Fruit fly (Drosophila melanogaster) whole organism, embryonic: ENCODE data around the gene nonC.

Experiments used
- Antp ChIP-seq: fragments of 200-800 bp; sonication (Bioruptor generic); optimal IDR thresholded peaks from 3 replicates; lab custom pipeline; 2016; ENCODE audit warnings: missing biosample characterization, missing genetic modification characterization
- Atf3 ChIP-seq: fragments of 200-800 bp; sonication (Bioruptor generic); optimal IDR thresholded peaks from 3 replicates; lab custom pipeline; 2016; ENCODE audit warnings: missing biosample characterization, missing genetic modification characterization
- B-H2 ChIP-seq: fragments of 200-800 bp; sonication (Bioruptor generic); optimal IDR thresholded peaks from 2 replicates; lab custom pipeline; 2018; ENCODE audit warnings: missing biosample characterization, mild to moderate bottlenecking, missing genetic modification characterization
- CG10147 ChIP-seq: fragments of 200-800 bp; sonication (Bioruptor generic); optimal IDR thresholded peaks from 2 replicates; lab custom pipeline; 2019; ENCODE audit warnings: missing biosample characterization, mild to moderate bottlenecking, missing genetic modification characterization, moderate library complexity
- CG10274 ChIP-seq: fragments of 200-800 bp; sonication (Bioruptor generic); optimal IDR thresholded peaks from 3 replicates; lab custom pipeline; 2017; ENCODE audit warnings: missing biosample characterization, mild to moderate bottlenecking, missing genetic modification characterization
- CG11504 ChIP-seq: fragments of 200-800 bp; sonication (Bioruptor generic); optimal IDR thresholded peaks from 3 replicates; lab custom pipeline; 2019; ENCODE audit warnings: missing biosample characterization, mild to moderate bottlenecking, missing genetic modification characterization, moderate library complexity
- CG11560 ChIP-seq: fragments of 200-800 bp; sonication (Bioruptor generic); IDR thresholded peaks from 3 replicates; pipeline ENCODE4 v1.3.6; 2022; ENCODE audit warnings: missing biosample characterization, missing genetic modification characterization
- CG12769 ChIP-seq: fragments of 200-800 bp; sonication (Bioruptor generic); optimal IDR thresholded peaks from 2 replicates; lab custom pipeline; 2019; ENCODE audit warnings: missing biosample characterization, mild to moderate bottlenecking, missing genetic modification characterization, moderate library complexity
- CG13624 ChIP-seq: fragments of 200-800 bp; sonication (Bioruptor generic); optimal IDR thresholded peaks from 2 replicates; lab custom pipeline; 2016; ENCODE audit warnings: missing biosample characterization, missing genetic modification characterization
- CG15269 ChIP-seq: fragments of 200-800 bp; sonication (Bioruptor generic); optimal IDR thresholded peaks from 2 replicates; lab custom pipeline; 2018; ENCODE audit warnings: missing biosample characterization, mild to moderate bottlenecking, missing genetic modification characterization, moderate library complexity
- CG15479 ChIP-seq: fragments of 200-800 bp; sonication (Bioruptor generic); optimal IDR thresholded peaks from 3 replicates; lab custom pipeline; 2019; ENCODE audit warnings: missing biosample characterization, mild to moderate bottlenecking, missing genetic modification characterization, moderate library complexity
- CG17829 ChIP-seq: fragments of 200-800 bp; optimal IDR thresholded peaks from 2 replicates; lab custom pipeline; 2019; ENCODE audit warnings: missing biosample characterization, mild to moderate bottlenecking, missing genetic modification characterization, moderate library complexity
- CG18011 ChIP-seq: fragments of 200-800 bp; sonication (Bioruptor generic); optimal IDR thresholded peaks from 2 replicates; lab custom pipeline; 2017; ENCODE audit warnings: missing biosample characterization, missing genetic modification characterization, mild to moderate bottlenecking, moderate library complexity, missing genotype
- CG2129 ChIP-seq: fragments of 200-800 bp; sonication (Bioruptor generic); IDR thresholded peaks from 2 replicates; pipeline ENCODE4 v1.3.6; 2022; ENCODE audit warnings: missing biosample characterization, missing genetic modification characterization; ENCODE audit not compliant: partially characterized antibody
- CG2875 ChIP-seq: fragments of 200-800 bp; sonication (Bioruptor generic); optimal IDR thresholded peaks from 2 replicates; lab custom pipeline; 2017; ENCODE audit warnings: missing biosample characterization, mild to moderate bottlenecking, missing genetic modification characterization, missing genetic modification reagents
- CG3838 ChIP-seq: fragments of 200-800 bp; sonication (Bioruptor generic); optimal IDR thresholded peaks from 3 replicates; lab custom pipeline; 2016; ENCODE audit warnings: missing biosample characterization, missing genetic modification characterization
- CG3995 ChIP-seq: fragments of 200-800 bp; sonication (Bioruptor generic); optimal IDR thresholded peaks from 3 replicates; lab custom pipeline; 2016; ENCODE audit warnings: missing biosample characterization, missing genetic modification characterization
- CG4282 ChIP-seq: fragments of 200-800 bp; sonication (Bioruptor generic); optimal IDR thresholded peaks from 2 replicates; lab custom pipeline; 2016; ENCODE audit warnings: missing biosample characterization, missing genetic modification characterization
- CG4360 ChIP-seq: fragments of 200-800 bp; sonication (Bioruptor generic); IDR thresholded peaks from 2 replicates; pipeline ENCODE4 v1.3.6; 2022; ENCODE audit warnings: missing biosample characterization, missing genetic modification characterization
- CG43689 ChIP-seq: fragments of 200-800 bp; sonication (Bioruptor generic); IDR thresholded peaks from 2 replicates; pipeline ENCODE4 v1.3.6; 2022; ENCODE audit warnings: missing biosample characterization, missing genetic modification characterization
- CG4820 ChIP-seq: fragments of 200-800 bp; sonication (Bioruptor generic); optimal IDR thresholded peaks from 3 replicates; lab custom pipeline; 2016; ENCODE audit warnings: missing biosample characterization, missing genetic modification characterization
- CG4854 ChIP-seq: fragments of 200-800 bp; sonication (Bioruptor generic); optimal IDR thresholded peaks from 2 replicates; lab custom pipeline; 2016; ENCODE audit warnings: missing biosample characterization, missing genetic modification characterization, inconsistent platforms
- CG7987 ChIP-seq: fragments of 200-800 bp; sonication (Bioruptor generic); optimal IDR thresholded peaks from 2 replicates; lab custom pipeline; 2018; ENCODE audit warnings: missing biosample characterization, mild to moderate bottlenecking, missing genetic modification characterization, moderate library complexity
- Doc2 ChIP-seq: fragments of 200-800 bp; sonication (Bioruptor generic); IDR thresholded peaks from 2 replicates; pipeline ENCODE4 v1.3.6; 2022; ENCODE audit warnings: missing biosample characterization, missing genetic modification characterization
- Fer1 ChIP-seq: fragments of 200-800 bp; sonication (Bioruptor generic); optimal IDR thresholded peaks from 2 replicates; lab custom pipeline; 2017; ENCODE audit warnings: missing biosample characterization, mild to moderate bottlenecking, missing genetic modification characterization
- Fer2 ChIP-seq: fragments of 200-800 bp; sonication (Bioruptor generic); optimal IDR thresholded peaks from 2 replicates; lab custom pipeline; 2018; ENCODE audit warnings: missing biosample characterization, mild to moderate bottlenecking, missing genetic modification characterization, moderate library complexity
- GATAe ChIP-seq: fragments of 200-800 bp; sonication (Bioruptor generic); conservative IDR thresholded peaks from 2 replicates; pipeline ENCODE4 v1.3.6; 2022; ENCODE audit warnings: missing biosample characterization, missing genetic modification characterization
- HmgZ ChIP-seq: fragments of 200-800 bp; sonication (Bioruptor generic); optimal IDR thresholded peaks from 2 replicates; lab custom pipeline; 2018; ENCODE audit warnings: missing biosample characterization, mild to moderate bottlenecking, missing genetic modification characterization
- Lhr ChIP-seq: fragments of 200-800 bp; sonication (Bioruptor generic); optimal IDR thresholded peaks from 3 replicates; lab custom pipeline; 2017; ENCODE audit warnings: mild to moderate bottlenecking, missing biosample characterization, missing genetic modification reagents, missing genetic modification characterization
- Mes4 ChIP-seq: fragments of 200-800 bp; sonication (Bioruptor generic); optimal IDR thresholded peaks from 2 replicates; lab custom pipeline; 2016; ENCODE audit warnings: missing biosample characterization, missing genetic modification characterization
- NC2β ChIP-seq: fragments of 200-800 bp; sonication (Bioruptor generic); optimal IDR thresholded peaks from 2 replicates; lab custom pipeline; 2016; ENCODE audit warnings: missing biosample characterization, missing genetic modification characterization
- NFAT ChIP-seq: fragments of 200-800 bp; sonication (Bioruptor generic); IDR thresholded peaks from 2 replicates; pipeline ENCODE4 v1.3.6; 2022; ENCODE audit warnings: missing biosample characterization, missing genetic modification characterization
- Neu2 ChIP-seq: fragments of 200-800 bp; sonication (Bioruptor generic); optimal IDR thresholded peaks from 3 replicates; lab custom pipeline; 2016; ENCODE audit warnings: missing biosample characterization, missing genetic modification characterization, borderline replicate concordance
- Taf1 ChIP-seq: fragments of 200-800 bp; sonication (Bioruptor generic); IDR thresholded peaks from 2 replicates; pipeline ENCODE4 v1.3.6; 2022; ENCODE audit warnings: missing biosample characterization, missing genetic modification characterization
- Trl ChIP-seq, 3 experiments: fragments of >200 bp in 2 of 3; fragments of 200-800 bp in 1 of 3; sonication (Bioruptor generic) in 1 of 3; optimal IDR thresholded peaks; 2 replicates in 1 of 3; 3 replicates in 2 of 3; lab custom pipeline; 2016 to 2017; ENCODE audit warnings: missing biosample characterization in 1 of 3, missing genetic modification characterization in 1 of 3
- br ChIP-seq: fragments of >200 bp; optimal IDR thresholded peaks from 2 replicates; lab custom pipeline; 2017
- caup ChIP-seq: fragments of 200-800 bp; sonication (Bioruptor generic); optimal IDR thresholded peaks from 3 replicates; lab custom pipeline; 2017; ENCODE audit warnings: missing biosample characterization, mild to moderate bottlenecking, missing genetic modification characterization, moderate library complexity; ENCODE audit not compliant: severe bottlenecking
- chn ChIP-seq: fragments of 200-800 bp; sonication (Bioruptor generic); optimal IDR thresholded peaks from 2 replicates; lab custom pipeline; 2016; ENCODE audit warnings: missing biosample characterization, missing genetic modification characterization
- gcm2 ChIP-seq: fragments of 200-800 bp; sonication (Bioruptor generic); optimal IDR thresholded peaks from 2 replicates; lab custom pipeline; 2016; ENCODE audit warnings: missing biosample characterization, missing genetic modification characterization
- gsb ChIP-seq: fragments of 200-800 bp; sonication (Bioruptor generic); IDR thresholded peaks from 2 replicates; pipeline ENCODE4 v1.3.6; 2022; ENCODE audit warnings: missing biosample characterization, missing genetic modification characterization
- ham ChIP-seq: fragments of 200-800 bp; sonication (Bioruptor generic); IDR thresholded peaks from 2 replicates; pipeline ENCODE4 v1.3.6; 2022; ENCODE audit warnings: missing biosample characterization, missing genetic modification characterization
- org-1 ChIP-seq: fragments of 200-800 bp; sonication (Bioruptor generic); optimal IDR thresholded peaks from 2 replicates; lab custom pipeline; 2017; ENCODE audit warnings: missing biosample characterization, missing genetic modification characterization
- psq ChIP-seq: fragments of 200-800 bp; sonication (Bioruptor generic); optimal IDR thresholded peaks from 2 replicates; lab custom pipeline; 2017; ENCODE audit warnings: missing biosample characterization, missing genetic modification characterization
- repo ChIP-seq: fragments of 200-800 bp; sonication (Bioruptor generic); optimal IDR thresholded peaks from 2 replicates; lab custom pipeline; 2016; ENCODE audit warnings: missing biosample characterization, missing genetic modification characterization
- rib ChIP-seq: fragments of 200-800 bp; sonication (Bioruptor generic); IDR thresholded peaks from 2 replicates; pipeline ENCODE4 v1.3.6; 2022; ENCODE audit warnings: missing biosample characterization, missing genetic modification characterization
- slou ChIP-seq: fragments of 200-800 bp; sonication (Bioruptor generic); optimal IDR thresholded peaks from 3 replicates; lab custom pipeline; 2016; ENCODE audit warnings: missing biosample characterization, missing genetic modification characterization
- sqz ChIP-seq: fragments of 200-800 bp; sonication (Bioruptor generic); optimal IDR thresholded peaks from 3 replicates; lab custom pipeline; 2018; ENCODE audit warnings: missing biosample characterization, mild to moderate bottlenecking, missing genetic modification characterization
- stc ChIP-seq: fragments of 200-800 bp; sonication (Bioruptor generic); IDR thresholded peaks from 2 replicates; pipeline ENCODE4 v1.3.6; 2022; ENCODE audit warnings: missing biosample characterization, missing genetic modification characterization
- tgo ChIP-seq: fragments of 200-800 bp; sonication (Bioruptor generic); IDR thresholded peaks from 3 replicates; pipeline ENCODE4 v1.3.6; 2022; ENCODE audit warnings: missing biosample characterization, missing genetic modification characterization
- vfl ChIP-seq: fragments of 200-800 bp; sonication (Bioruptor generic); optimal IDR thresholded peaks from 2 replicates; lab custom pipeline; 2016; ENCODE audit warnings: missing biosample characterization, missing genetic modification characterization
- yki ChIP-seq: fragments of >200 bp; optimal IDR thresholded peaks from 3 replicates; lab custom pipeline; 2018

The nonC gene

DNA sequence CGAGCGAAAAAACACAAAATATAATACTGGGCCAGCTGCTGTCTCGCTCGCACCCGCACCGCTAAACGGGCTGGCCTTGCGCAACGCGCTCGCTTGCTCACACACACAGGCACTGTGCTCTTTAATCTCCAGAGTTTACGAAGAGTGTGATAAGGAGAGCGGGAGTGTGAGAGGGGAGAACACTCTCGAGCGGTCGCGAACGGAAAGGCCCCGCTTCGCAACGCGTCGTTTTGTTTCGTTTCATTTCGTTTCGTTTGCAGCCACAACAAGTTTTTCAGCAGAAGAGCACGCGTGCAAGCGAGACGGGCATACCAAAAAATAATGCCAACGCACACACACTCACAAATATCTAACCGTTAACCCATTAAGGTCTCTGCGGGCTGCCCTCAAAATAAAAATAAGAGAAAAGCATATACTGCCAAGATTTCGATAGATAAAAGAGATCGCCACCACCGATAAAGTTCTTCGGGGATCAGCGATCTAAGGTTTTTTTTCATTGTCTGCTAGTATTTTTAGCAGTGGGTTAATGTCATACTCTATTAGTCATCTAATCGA is 37.3 kb downstream of the nonC start (continued):
- TF ChIP-seq CG12769 (tag; lab: Kevin White, UChicago) (peak; percentile 96), CG18011 (GFP tag; lab: Kevin White, UChicago) (no peak), Doc2 (GFP tag; lab: Robert Waterston, UW) (no peak), vfl (GFP tag; lab: Kevin White, UChicago) (no peak), CG4282 (GFP tag; lab: Kevin White, UChicago) (no peak), NC2β (no peak), CG2129 (GFP tag; lab: Robert Waterston, UW) (no peak), CG3838 (GFP tag; lab: Kevin White, UChicago) (no peak), Trl (optimal IDR thresholded peaks at IDR 0.05; lab: Kevin White, UChicago) (peak; percentile 70 to 77), Trl (GFP tag; optimal IDR thresholded peaks at IDR 0.05; lab: Kevin White, UChicago) (no peak), Fer1 (GFP tag; lab: Kevin White, UChicago) (peak; percentile 20), CG10274 (GFP tag; lab: Kevin White, UChicago) (peak; percentile 2), CG4360 (GFP tag; lab: Robert Waterston, UW) (0 out of 2 replicates have a peak, but pooled peaks have one; percentile 33), Antp (GFP tag; lab: Kevin White, UChicago) (no peak), CG13624 (GFP tag; lab: Kevin White, UChicago) (peak; percentile 23), Mes4 (GFP tag; lab: Kevin White, UChicago) (no peak), CG3995 (GFP tag; lab: Kevin White, UChicago) (peak; percentile 10), rib (peak; percentile 86), GATAe (GFP tag; lab: Robert Waterston, UW) (no peak; the same call in 1 of the 2 replicates), sqz (GFP tag; lab: Kevin White, UChicago) (peak; percentile 85), CG7987 (GFP tag; lab: Kevin White, UChicago) (peak; percentile 21), slou (no peak), CG2875 (GFP tag; lab: Kevin White, UChicago) (no peak), CG43689 (GFP tag; lab: Robert Waterston, UW) (no peak), ham (GFP tag; lab: Robert Waterston, UW) (no peak), caup (GFP tag; lab: Kevin White, UChicago) (peak; percentile 73), CG10147 (peak; percentile 56), Taf1 (GFP tag; lab: Robert Waterston, UW) (peak; percentile 55; the same call in 1 of the 2 replicates), tgo (GFP tag; lab: Robert Waterston, UW) (peak; percentile 68; the same call in 2 of the 3 replicates), CG15269 (peak; percentile 72), chn (GFP tag; lab: Kevin White, UChicago) (no peak), NFAT (GFP tag; lab: Robert Waterston, UW) (peak; percentile 59; the same call in 1 of the 2 replicates), stc (GFP tag; lab: Robert Waterston, UW) (0 out of 2 replicates have a peak, but pooled peaks have one; percentile 13), CG11560 (tag; lab: Robert Waterston, UW) (0 out of 3 replicates have a peak, but pooled peaks have one; percentile 36), Atf3 (GFP tag; lab: Kevin White, UChicago) (no peak), CG4854 (GFP tag; lab: Kevin White, UChicago) (no peak), CG11504 (tag; lab: Kevin White, UChicago) (peak; percentile 65), CG15479 (GFP tag; lab: Kevin White, UChicago) (peak; percentile 94), yki (lab: Kevin White, UChicago) (no peak), CG4820 (GFP tag; lab: Kevin White, UChicago) (no peak), gcm2 (GFP tag; lab: Kevin White, UChicago) (no peak), HmgZ (tag; lab: Kevin White, UChicago) (peak; percentile 61), gsb (GFP tag; lab: Robert Waterston, UW) (no peak), Lhr (no peak), B-H2 (GFP tag; lab: Kevin White, UChicago) (peak; percentile 10), br (lab: Kevin White, UChicago) (no peak), Neu2 (GFP tag; lab: Kevin White, UChicago) (no peak), org-1 (GFP tag; lab: Kevin White, UChicago) (peak; percentile 24), CG17829 (tag; lab: Kevin White, UChicago) (peak; percentile 9), psq (GFP tag; lab: Kevin White, UChicago) (peak; percentile 79), repo (GFP tag; lab: Kevin White, UChicago) (no peak), Fer2 (tag; lab: Kevin White, UChicago) (peak; percentile 22)
